Fruit fly (Drosophila melanogaster): ENCODE data around the gene Sbds.

The Sbds gene

DNA sequence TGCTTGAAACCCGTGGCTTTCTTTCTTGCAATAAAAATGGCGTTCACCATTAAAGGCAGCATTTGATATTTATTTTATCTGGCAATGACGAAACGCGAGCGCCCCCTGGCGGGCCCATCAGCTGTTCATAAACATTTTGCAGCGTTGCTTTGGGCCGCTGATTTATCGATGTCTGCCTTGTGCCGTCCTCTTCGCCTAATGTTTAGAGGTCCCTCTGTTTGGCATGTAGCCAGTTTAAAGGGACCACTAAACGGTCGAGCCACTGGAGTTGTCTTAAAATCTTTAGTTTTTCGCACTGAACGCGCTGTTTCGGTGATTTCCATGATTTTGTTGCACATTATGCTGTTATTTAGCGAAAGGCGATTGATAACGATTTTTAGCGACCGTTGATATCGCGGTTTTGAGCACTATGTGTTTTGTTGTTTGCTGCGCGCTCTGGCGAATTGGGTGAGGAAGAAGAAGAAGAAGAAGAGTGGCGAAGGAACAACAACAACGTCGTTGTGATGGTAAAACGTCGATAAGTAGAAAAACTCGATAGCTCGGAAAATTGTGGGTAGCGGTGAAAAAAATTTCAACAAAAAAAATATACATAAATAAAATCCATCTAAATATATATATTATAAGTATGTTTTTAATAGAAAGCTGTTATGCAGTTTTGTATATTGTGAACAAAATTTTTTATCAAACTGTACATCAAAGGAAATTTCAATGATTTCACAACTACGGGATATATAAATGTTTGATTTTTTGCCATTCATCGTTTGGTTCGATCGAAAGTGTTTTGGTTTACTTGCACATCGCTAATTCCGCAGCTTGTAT is at the start of gene Sbds, which contains the start of gene velo:
TSS of gene Sbds (plus strand) at position 636 of the 819 bp plus-strand sequence.
TSS of gene velo (minus strand) at position 475 of the 819 bp plus-strand sequence.
- peak; percentile 93 for TF ChIP-seq CTCF (optimal IDR thresholded peaks at IDR 0.05)
- TF ChIP-seq CG8478 (optimal IDR thresholded peaks at IDR 0.05) = no peak

DNA sequence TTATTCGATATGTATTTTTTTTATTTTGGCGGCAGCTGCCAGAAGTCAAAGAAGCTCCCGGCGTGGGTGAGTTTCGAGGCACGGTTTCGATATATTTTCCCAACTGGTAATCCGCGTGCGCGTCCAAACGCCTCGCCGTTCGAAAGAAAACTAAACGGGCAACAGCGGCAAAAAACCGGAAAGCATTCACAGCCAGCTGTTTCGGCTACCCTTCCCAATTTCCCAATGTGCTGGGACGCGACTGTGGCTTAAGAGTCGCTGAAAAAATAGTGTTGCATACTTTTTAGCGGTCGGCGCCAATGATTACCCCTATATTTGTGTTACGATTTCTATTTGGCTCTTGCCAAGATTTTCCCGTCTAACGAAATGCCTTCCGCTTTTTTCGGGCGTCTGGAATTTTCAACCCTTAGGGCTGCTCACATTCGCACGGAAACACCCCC is 49.3 kb upstream of the Sbds start, which contains the start of gene SP1173:
TSS of gene SP1173 (minus strand) at position 154 of the 440 bp plus-strand sequence.
- TF ChIP-seq CG8478 (optimal IDR thresholded peaks at IDR 0.05) (no peak), CTCF (optimal IDR thresholded peaks at IDR 0.05) (peak; percentile 40 to 56)

DNA sequence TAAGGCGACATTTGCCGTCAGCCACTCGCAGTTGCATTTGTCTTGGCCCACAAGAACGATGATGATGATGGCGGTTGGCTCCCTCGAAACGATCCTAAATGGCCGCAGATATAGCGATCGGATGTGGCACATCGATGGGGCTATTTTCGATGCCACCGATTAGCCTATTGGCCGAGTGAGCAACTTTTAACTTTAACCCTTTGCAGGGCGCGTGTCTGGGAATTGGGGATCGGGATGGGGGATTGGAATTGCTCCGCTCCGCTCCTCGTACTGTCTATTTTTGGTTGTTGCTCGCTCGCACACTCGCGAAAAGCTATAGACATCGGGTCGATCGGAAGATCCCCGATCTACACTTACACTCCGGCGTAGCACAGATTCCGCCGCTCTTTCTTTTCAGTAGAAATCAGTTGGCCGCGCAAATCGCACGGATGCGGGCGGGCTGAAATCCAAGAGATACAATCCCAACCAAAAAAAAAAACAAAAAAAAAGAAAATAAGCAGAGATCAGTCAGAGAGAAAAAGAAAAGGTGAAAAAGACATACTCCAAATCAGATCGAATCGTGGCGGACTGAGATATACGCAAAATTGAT is 48.2 kb upstream of the Sbds start, which contains the start of gene CG8519:
TSS of gene CG8519 (plus strand) at position 393 of the 589 bp plus-strand sequence.
- TF ChIP-seq CG8478 (optimal IDR thresholded peaks at IDR 0.05) (no peak), CTCF (optimal IDR thresholded peaks at IDR 0.05) (no peak)

DNA sequence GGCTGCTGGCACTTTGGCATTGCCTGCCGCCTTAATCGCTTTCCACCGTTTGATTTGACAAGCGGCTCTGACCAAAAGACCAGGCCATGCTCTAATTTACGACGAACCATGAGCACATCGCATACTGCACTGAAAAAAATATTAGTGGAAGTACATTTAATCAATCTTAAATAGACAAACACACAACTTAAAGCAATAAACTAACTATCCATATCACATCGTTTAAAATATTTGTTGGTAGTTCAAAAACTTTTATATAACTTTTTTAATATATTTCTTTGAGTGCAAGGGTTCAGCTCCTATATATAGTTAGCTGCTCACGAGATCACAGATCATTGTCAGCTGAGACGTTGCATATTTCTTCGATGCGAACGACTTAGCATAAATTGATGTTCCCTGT is 46.8 kb upstream of the Sbds start:
- no peak for TF ChIP-seq CG8478 (optimal IDR thresholded peaks at IDR 0.05)
- no peak for TF ChIP-seq CTCF (optimal IDR thresholded peaks at IDR 0.05)

DNA sequence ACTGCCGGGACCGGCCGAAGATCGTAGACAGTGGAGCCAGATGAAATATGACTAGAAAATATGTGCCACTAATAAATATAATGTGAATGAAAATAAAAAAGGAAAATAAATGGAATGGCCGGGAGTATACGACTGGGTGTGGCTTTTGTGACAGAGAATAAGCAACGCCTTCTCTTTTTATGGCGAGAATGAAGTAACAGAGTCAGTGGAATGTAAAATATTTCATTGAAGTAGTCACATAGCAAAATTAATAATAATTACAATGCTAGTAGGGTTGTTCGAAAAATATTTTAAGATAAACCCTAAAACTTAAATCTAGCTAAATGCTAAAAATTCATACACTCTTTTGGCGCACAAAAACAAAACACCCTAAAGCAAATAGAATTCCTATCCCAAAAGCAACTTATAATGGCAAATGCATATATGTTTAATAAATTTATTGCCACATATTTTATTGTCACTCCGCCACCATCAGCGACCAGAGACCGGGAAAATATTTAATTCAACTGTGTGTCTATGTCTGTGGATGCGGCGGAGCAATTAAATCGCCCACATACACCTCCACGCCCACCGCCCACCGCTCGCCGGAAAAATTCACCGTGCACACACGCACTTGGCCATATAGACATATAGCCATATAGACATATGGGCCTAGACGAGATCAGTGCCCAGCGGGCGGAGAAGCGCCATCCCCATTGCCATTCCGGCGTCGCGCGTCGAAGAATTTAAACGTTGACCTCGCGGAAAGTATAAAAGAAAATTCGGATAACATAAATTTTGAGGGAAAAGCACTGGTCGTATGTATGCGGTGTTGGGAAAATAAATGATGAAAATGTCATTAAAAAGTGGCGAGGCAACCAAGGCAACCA is 45.8 kb upstream of the Sbds start:
- TF ChIP-seq CG8478 (optimal IDR thresholded peaks at IDR 0.05) (no peak), CTCF (optimal IDR thresholded peaks at IDR 0.05) (no peak)

DNA sequence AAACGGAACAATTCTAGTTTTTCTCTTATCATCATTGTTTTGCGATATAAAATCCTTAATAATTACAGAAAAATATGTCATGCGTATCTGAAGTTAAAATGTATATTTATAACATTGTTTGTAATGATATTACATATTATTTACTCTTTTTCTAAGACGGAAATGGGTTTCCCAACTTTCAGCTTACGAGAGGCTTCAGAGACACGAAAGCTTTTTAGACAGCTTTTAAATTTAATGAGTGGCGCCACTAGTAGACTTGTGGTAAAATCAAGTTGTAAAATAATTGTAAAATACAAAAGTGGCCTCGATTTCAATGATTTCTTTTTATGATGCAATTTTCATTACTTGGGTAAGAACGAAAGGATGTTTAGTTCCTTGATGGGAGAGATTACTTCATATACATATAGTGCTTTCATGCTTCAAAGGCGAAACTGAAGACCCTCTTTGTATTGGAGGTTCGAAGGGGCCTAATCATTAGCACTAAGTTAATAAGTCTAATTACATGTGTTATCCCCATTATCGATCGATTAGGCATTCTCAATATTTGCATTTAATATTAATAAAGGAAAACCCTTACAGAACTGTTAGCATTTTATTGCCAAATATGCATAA is 43.6 kb upstream of the Sbds start:
- TF ChIP-seq CTCF (optimal IDR thresholded peaks at IDR 0.05) = peak in 1 of 2 experiments; percentile 28
- TF ChIP-seq CG8478 (optimal IDR thresholded peaks at IDR 0.05) = no peak

DNA sequence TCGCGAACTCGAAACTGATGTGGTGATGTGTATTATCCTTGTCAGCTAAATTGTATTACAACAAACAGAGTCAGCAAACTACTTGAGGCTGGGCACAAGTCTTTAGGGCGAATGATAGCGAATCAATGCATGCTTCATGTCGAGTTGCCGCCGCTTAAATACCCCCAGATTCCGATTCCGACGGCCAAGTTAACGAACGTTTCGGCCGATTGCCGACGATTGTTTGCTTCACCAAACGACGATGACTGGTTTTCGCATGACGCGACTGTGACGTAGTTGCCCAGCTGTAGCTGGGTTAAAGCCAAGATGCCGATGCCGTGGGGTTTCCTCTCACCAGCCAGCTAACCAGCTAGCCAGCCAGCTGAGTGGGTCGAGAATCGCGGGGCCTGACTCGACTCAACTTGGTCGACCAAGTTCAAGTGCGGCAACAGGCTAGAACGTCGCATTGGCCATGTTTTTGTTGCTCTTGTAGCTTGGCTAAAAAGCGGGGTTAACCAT is 33.3 kb upstream of the Sbds start, which contains the start of gene ple:
TSS of gene ple (minus strand) at position 134 of the 498 bp plus-strand sequence.
- TF ChIP-seq CTCF (optimal IDR thresholded peaks at IDR 0.05) (no peak), CG8478 (optimal IDR thresholded peaks at IDR 0.05) (no peak)

DNA sequence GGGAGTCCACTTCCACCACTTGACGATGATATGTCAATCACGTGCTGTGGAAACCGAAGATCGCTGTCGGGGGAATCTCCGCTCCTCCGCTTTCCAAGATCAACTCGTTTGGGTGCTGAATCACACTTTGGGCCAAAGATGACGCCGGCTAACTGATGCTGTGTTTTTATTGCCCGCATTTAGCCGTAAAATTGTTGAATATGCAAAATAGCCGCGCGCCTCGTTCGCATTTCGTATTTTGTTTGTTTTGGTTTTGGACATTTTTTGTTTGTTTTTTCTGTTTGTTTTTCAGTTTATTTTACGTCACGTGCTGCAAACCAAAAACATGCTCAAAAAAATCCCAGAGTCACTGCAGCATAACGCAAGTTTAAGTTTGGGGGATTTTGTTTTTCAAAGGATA is 29.4 kb upstream of the Sbds start:
- TF ChIP-seq CTCF (optimal IDR thresholded peaks at IDR 0.05) (no peak), CG8478 (optimal IDR thresholded peaks at IDR 0.05) (no peak)

DNA sequence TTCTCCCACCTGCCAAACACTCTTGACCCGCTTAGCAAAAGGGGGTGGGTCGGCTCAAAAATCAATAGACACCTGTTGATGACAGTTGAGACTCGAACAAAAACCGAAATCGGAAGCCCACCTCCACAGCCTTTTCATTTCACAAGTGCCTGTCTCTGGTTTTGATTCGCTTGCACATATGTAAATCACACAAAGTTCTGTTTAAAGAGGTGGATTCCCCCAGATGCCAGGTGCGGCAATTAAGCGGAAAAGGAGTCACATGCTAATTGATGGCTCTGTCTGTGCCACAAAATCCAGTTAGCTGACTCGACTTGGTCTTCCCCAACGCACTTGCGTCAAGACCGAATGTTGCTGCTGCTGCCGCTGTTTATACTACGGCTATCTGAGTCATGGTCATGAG is 28.2 kb upstream of the Sbds start:
- no peak for TF ChIP-seq CTCF (optimal IDR thresholded peaks at IDR 0.05)
- no peak for TF ChIP-seq CG8478 (optimal IDR thresholded peaks at IDR 0.05)

DNA sequence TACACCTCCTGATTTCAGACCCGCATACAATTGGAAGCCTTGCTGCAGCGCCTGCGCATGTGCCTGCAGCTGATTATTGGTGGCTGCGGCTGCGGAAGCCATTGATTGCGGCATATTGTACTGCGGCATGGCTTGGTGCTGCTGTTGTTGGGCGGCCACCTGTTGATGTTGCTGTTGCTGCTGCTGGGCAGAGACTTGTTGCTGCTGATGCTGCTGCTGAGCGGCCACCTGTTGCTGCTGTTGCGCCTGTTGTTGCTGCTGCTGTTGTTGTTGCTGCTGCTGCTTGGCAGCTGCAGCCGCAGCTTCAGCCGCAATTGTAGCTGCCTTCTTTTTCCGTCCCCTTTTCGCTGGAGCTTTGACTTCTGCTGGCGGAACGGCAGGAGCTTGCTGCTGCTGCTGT is 21.6 kb upstream of the Sbds start:
- no peak for TF ChIP-seq CTCF (optimal IDR thresholded peaks at IDR 0.05)
- no peak for TF ChIP-seq CG8478 (optimal IDR thresholded peaks at IDR 0.05)

DNA sequence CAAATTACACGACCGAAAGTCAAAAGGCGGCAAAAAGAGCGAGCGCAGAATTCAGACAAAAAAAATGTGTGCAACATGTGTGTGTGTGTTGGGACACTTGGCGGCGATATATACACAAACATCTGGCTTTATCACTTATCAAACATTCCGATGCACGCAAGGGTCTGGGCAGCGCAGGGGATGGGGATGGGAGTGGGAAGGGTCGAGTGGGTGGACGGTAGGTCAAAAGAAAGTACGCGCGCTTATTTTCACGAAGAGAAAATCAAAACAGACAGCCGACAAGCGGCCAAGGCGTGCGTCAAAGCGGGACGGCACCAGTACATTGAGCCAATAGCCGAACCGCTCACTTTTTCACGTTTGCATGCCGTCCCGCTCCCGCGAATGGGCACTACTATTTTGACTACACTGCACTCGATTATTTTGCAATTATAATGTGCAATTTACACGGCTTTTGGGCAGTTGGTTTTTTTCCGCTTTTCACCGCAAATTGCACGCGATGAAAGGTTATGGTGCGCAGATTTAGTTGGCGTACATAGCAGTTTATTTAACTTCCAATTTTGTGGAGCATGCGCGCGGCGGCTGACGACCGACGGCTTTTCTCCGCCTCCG is 10.5 kb upstream of the Sbds start:
- TF ChIP-seq CG8478 (optimal IDR thresholded peaks at IDR 0.05) (peak; percentile 0), CTCF (optimal IDR thresholded peaks at IDR 0.05) (peak; percentile 32 to 60)

DNA sequence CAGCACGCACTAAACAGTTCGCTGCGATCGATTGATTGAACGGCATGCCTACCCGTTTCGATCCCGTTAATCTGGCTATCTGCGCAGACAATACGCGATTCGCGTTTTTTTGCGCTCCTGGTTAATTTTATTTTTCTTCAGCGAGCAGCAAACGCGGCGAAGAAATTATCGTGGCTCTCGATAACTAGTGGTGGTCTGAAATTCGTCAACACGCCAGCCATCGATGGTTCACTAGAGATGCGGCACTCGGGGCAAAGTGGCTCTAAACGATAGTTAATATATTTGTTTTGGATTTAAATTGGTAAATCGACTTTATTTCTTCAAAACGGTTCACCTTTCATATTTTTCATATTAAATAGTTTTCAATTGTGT is 9.8 kb upstream of the Sbds start, which contains the start of gene dikar:
TSS of gene dikar (minus strand) at position 191 of the 372 bp plus-strand sequence.
- TF ChIP-seq CG8478 (optimal IDR thresholded peaks at IDR 0.05) = no peak
- TF ChIP-seq CTCF (optimal IDR thresholded peaks at IDR 0.05) = peak in 1 of 2 experiments; percentile 40

DNA sequence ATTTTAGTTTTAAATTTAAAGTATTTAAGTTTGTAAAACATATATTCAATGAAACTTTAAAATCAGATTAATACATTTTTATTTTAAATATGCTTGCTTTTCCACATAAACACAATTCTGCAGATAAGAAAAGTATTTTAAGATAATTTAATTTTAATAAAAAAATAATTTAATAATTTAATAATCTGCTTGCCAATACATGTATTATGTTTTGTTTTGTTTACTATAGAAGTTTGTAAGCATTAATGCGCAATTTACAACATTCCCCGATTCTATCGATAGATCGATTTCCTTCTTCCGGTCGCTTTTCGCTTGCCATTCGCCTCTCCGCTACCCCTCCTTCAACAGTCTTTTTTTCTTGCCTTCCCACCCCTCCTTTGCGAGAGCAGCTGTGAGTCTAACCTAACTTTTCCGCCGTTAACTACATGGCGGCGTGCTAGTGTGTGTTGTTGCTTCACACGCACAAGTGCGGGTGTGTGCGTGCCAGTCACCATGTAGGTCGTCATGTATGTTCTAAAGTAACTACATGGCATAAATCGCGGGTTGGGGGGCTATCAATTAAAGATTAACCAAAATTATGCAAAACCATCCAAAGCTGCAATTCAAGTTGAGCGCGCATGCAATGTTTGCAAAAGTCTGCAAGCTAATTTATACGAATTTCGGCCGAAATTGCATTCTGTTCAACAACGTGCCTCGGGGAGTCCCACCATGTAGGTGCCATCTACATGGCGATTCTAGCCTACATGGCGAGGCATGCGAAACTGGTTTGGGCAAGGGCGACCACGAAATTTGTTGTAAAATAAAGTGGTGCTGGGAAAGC is 9.2 kb upstream of the Sbds start:
- peak; percentile 64 to 79 for TF ChIP-seq CTCF (optimal IDR thresholded peaks at IDR 0.05)
- TF ChIP-seq CG8478 (optimal IDR thresholded peaks at IDR 0.05) = no peak

Measured in S2 (cell line).